Fruit fly (Drosophila melanogaster) whole organism, wandering third instar larva: ENCODE measurements around the gene CG1146.

ENCODE experiments used
- Hr78 ChIP-seq: fragments of >200 bp; optimal IDR thresholded peaks from 2 replicates; lab custom pipeline; 2017; ENCODE audit warnings: missing biosample characterization, missing genetic modification characterization
- Hr83 ChIP-seq: fragments of 200-300 bp; sonication (Bioruptor generic); optimal IDR thresholded peaks from 2 replicates; lab custom pipeline; 2016; ENCODE audit warnings: missing biosample characterization, mild to moderate bottlenecking, missing genetic modification characterization, moderate library complexity; ENCODE audit not compliant: poor library complexity, severe bottlenecking
- Jra ChIP-seq: sonication (Bioruptor generic); optimal IDR thresholded peaks from 2 replicates; lab custom pipeline; 2016; ENCODE audit warnings: missing biosample characterization, missing genetic modification characterization
- Myc ChIP-seq: fragments of >200 bp; optimal IDR thresholded peaks from 2 replicates; lab custom pipeline; 2017
- Rel ChIP-seq, 2 experiments: fragments of 200-800 bp; sonication (Bioruptor generic) in 1 of 2; optimal IDR thresholded peaks; 2 replicates in 1 of 2; 3 replicates in 1 of 2; lab custom pipeline; 2016 to 2019; ENCODE audit warnings: mild to moderate bottlenecking in 2 of 2, missing biosample characterization in 2 of 2, missing genetic modification characterization in 2 of 2, moderate library complexity in 1 of 2
- fru ChIP-seq: fragments of 200-800 bp; sonication (Bioruptor generic); optimal IDR thresholded peaks from 3 replicates; lab custom pipeline; 2016; ENCODE audit warnings: missing biosample characterization, mild to moderate bottlenecking, missing genetic modification characterization
- psq ChIP-seq: fragments of 200-800 bp; sonication (Bioruptor generic); optimal IDR thresholded peaks from 3 replicates; lab custom pipeline; 2017; ENCODE audit warnings: missing biosample characterization, mild to moderate bottlenecking, missing genetic modification characterization, moderate library complexity

- TF ChIP-seq Rel (GFP tag; optimal IDR thresholded peaks at IDR 0.05; lab: Kevin White, UChicago) (no peak), Rel (tag; optimal IDR thresholded peaks at IDR 0.05; lab: Kevin White, UChicago) (no peak), Hr78 (GFP tag; lab: Kevin White, UChicago) (no peak), Myc (lab: Kevin White, UChicago) (no peak), Jra (no peak), Hr83 (no peak), fru (GFP tag; lab: Kevin White, UChicago) (no peak), psq (GFP tag; lab: Kevin White, UChicago) (no peak)
Measured at dm6 chr3L:2478349-2478959, 10.2 kb upstream of the CG1146 start, which contains the start of gene Cyp4d20.
